Worm (Caenorhabditis elegans) whole organism, L1 larva: ENCODE data around the gene F52B11.2.

ENCODE experiments used
- C34B4.2 ChIP-seq: sonication (generic microtip); optimal IDR thresholded peaks from 2 replicates; lab custom pipeline; 2017; ENCODE audit warnings: mild to moderate bottlenecking, missing genetic modification characterization, missing compliant biosample characterization
- ceh-82 ChIP-seq, 3 experiments: fragments of 150-350 bp in 1 of 3; sonication (generic microtip) in 2 of 3; optimal IDR thresholded peaks; 2 replicates each; lab custom pipeline; 2014 to 2017; ENCODE audit warnings: missing biosample characterization in 3 of 3, missing genetic modification characterization in 3 of 3
- jun-1 ChIP-seq: fragments of 150-350 bp; optimal IDR thresholded peaks from 2 replicates; lab custom pipeline; 2014; ENCODE audit warnings: missing biosample characterization, missing genetic modification reagents, missing genetic modification characterization
- lin-13 ChIP-seq: fragments of 150-350 bp; optimal IDR thresholded peaks from 2 replicates; lab custom pipeline; 2014; ENCODE audit warnings: missing biosample characterization, missing genetic modification reagents, missing genetic modification characterization
- lsy-2 ChIP-seq, 2 experiments: fragments of 150-350 bp; optimal IDR thresholded peaks; 2 replicates each; lab custom pipeline; 2014; ENCODE audit warnings: missing biosample characterization in 2 of 2, missing genetic modification characterization in 2 of 2
- nhr-28 ChIP-seq: fragments of 150-350 bp; optimal IDR thresholded peaks from 2 replicates; lab custom pipeline; 2014; ENCODE audit warnings: missing biosample characterization, missing genetic modification characterization
- nhr-76 ChIP-seq: sonication (generic microtip); optimal IDR thresholded peaks from 2 replicates; lab custom pipeline; 2017; ENCODE audit warnings: missing biosample characterization, missing genetic modification characterization
- nhr-90 ChIP-seq: sonication (generic microtip); optimal IDR thresholded peaks from 2 replicates; lab custom pipeline; 2016; ENCODE audit warnings: mild to moderate bottlenecking, missing genetic modification characterization, missing compliant biosample characterization; ENCODE audit not compliant: poor library complexity
- rnt-1 ChIP-seq: sonication (generic microtip); optimal IDR thresholded peaks from 2 replicates; lab custom pipeline; 2016; ENCODE audit warnings: mild to moderate bottlenecking, missing genetic modification characterization, moderate library complexity, missing compliant biosample characterization
- sptf-1 ChIP-seq: fragments of 150-350 bp; optimal IDR thresholded peaks from 2 replicates; lab custom pipeline; 2014; ENCODE audit warnings: missing biosample characterization, missing genetic modification characterization
- unc-62 ChIP-seq: fragments of 150-350 bp; optimal IDR thresholded peaks from 2 replicates; lab custom pipeline; 2014; ENCODE audit warnings: missing biosample characterization, missing genetic modification reagents, missing genetic modification characterization
- ztf-11 ChIP-seq, 2 experiments: sonication (generic microtip); optimal IDR thresholded peaks; 2 replicates each; lab custom pipeline; 2016 to 2017; ENCODE audit warnings: missing genetic modification characterization in 2 of 2, missing biosample characterization in 1 of 2, missing compliant biosample characterization in 1 of 2

ce11 chrIV:14050442-14050841, 32.9 kb upstream of the F52B11.2 start:
- TF ChIP-seq lsy-2 (tag; optimal IDR thresholded peaks at IDR 0.05; lab: Kevin White, UChicago) (no peak), lin-13 (no peak), nhr-28 (tag; lab: Kevin White, UChicago) (no peak), nhr-76 (tag; lab: Kevin White, UChicago) (no peak), ztf-11 (tag; optimal IDR thresholded peaks at IDR 0.05; lab: Kevin White, UChicago) (no peak), C34B4.2 (tag; lab: Kevin White, UChicago) (no peak), ceh-82 (tag; optimal IDR thresholded peaks at IDR 0.05; lab: Kevin White, UChicago) (no peak), sptf-1 (tag; lab: Kevin White, UChicago) (no peak), nhr-90 (tag; lab: Kevin White, UChicago) (no peak), jun-1 (tag; lab: Kevin White, UChicago) (no peak), rnt-1 (tag; lab: Kevin White, UChicago) (no peak), unc-62 (GFP tag; lab: Kevin White, UChicago) (no peak)
